Fruit fly (Drosophila melanogaster) whole organism, embryonic: Measurements from ENCODE around the gene Fibp.

Experiments used
- Aef1 ChIP-seq: fragments of 200-800 bp; sonication (Bioruptor generic); IDR thresholded peaks from 3 replicates; pipeline ENCODE4 v1.3.6; 2022; ENCODE audit warnings: missing biosample characterization, missing genetic modification characterization
- Antp ChIP-seq: fragments of 200-800 bp; sonication (Bioruptor generic); optimal IDR thresholded peaks from 3 replicates; lab custom pipeline; 2016; ENCODE audit warnings: missing biosample characterization, missing genetic modification characterization
- Asciz ChIP-seq: fragments of 200-800 bp; sonication (Bioruptor generic); optimal IDR thresholded peaks from 2 replicates; lab custom pipeline; 2017; ENCODE audit warnings: missing biosample characterization, mild to moderate bottlenecking, missing genetic modification characterization, missing genetic modification reagents
- CG1024 ChIP-seq: fragments of 200-800 bp; sonication (Bioruptor generic); IDR thresholded peaks from 2 replicates; pipeline ENCODE4 v1.3.6; 2022; ENCODE audit warnings: missing biosample characterization, missing genetic modification characterization
- CG10267 ChIP-seq: fragments of 200-800 bp; sonication (Bioruptor generic); optimal IDR thresholded peaks from 2 replicates; lab custom pipeline; 2018; ENCODE audit warnings: missing biosample characterization, mild to moderate bottlenecking, missing genetic modification characterization, moderate library complexity
- CG10366 ChIP-seq: fragments of 200-800 bp; sonication (Bioruptor generic); IDR thresholded peaks from 2 replicates; pipeline ENCODE4 v1.3.6; 2022; ENCODE audit warnings: missing biosample characterization, missing genetic modification characterization
- CG13775 ChIP-seq: fragments of 200-800 bp; sonication (Bioruptor generic); optimal IDR thresholded peaks from 3 replicates; lab custom pipeline; 2017; ENCODE audit warnings: missing biosample characterization, mild to moderate bottlenecking, missing genetic modification characterization
- CG14441 ChIP-seq: fragments of 200-800 bp; sonication (Bioruptor generic); IDR thresholded peaks from 2 replicates; pipeline ENCODE4 v1.3.6; 2022; ENCODE audit warnings: missing biosample characterization, missing genetic modification characterization
- CG17829 ChIP-seq: fragments of 200-800 bp; optimal IDR thresholded peaks from 2 replicates; lab custom pipeline; 2019; ENCODE audit warnings: missing biosample characterization, mild to moderate bottlenecking, missing genetic modification characterization, moderate library complexity
- CG2120 ChIP-seq: fragments of 200-800 bp; sonication (Bioruptor generic); optimal IDR thresholded peaks from 3 replicates; lab custom pipeline; 2016; ENCODE audit warnings: missing biosample characterization, missing genetic modification characterization
- CG2678 ChIP-seq: fragments of 200-800 bp; sonication (Bioruptor generic); optimal IDR thresholded peaks from 3 replicates; lab custom pipeline; 2019; ENCODE audit warnings: missing biosample characterization, mild to moderate bottlenecking, missing genetic modification characterization, moderate library complexity
- CG32532 ChIP-seq: fragments of 200-800 bp; sonication (Bioruptor generic); IDR thresholded peaks from 2 replicates; pipeline ENCODE4 v1.3.6; 2022; ENCODE audit warnings: missing biosample characterization, missing genetic modification characterization
- CG34422 ChIP-seq: fragments of 200-800 bp; sonication (Bioruptor generic); IDR thresholded peaks from 3 replicates; pipeline ENCODE4 v1.3.6; 2022; ENCODE audit warnings: missing biosample characterization, missing genetic modification characterization
- CG3995 ChIP-seq: fragments of 200-800 bp; sonication (Bioruptor generic); optimal IDR thresholded peaks from 3 replicates; lab custom pipeline; 2016; ENCODE audit warnings: missing biosample characterization, missing genetic modification characterization
- CG4424 ChIP-seq: fragments of 200-800 bp; sonication (Bioruptor generic); optimal IDR thresholded peaks from 3 replicates; lab custom pipeline; 2016; ENCODE audit warnings: missing biosample characterization, missing genetic modification characterization
- CG4854 ChIP-seq: fragments of 200-800 bp; sonication (Bioruptor generic); optimal IDR thresholded peaks from 2 replicates; lab custom pipeline; 2016; ENCODE audit warnings: missing biosample characterization, missing genetic modification characterization, inconsistent platforms
- CG6791 ChIP-seq: fragments of 200-800 bp; sonication (Bioruptor generic); IDR thresholded peaks from 3 replicates; pipeline ENCODE4 v1.3.6; 2022; ENCODE audit warnings: missing biosample characterization, missing genetic modification characterization; ENCODE audit not compliant: partially characterized antibody
- CG7271 ChIP-seq: fragments of 200-800 bp; sonication (Bioruptor generic); optimal IDR thresholded peaks from 2 replicates; lab custom pipeline; 2018; ENCODE audit warnings: missing biosample characterization, mild to moderate bottlenecking, missing genetic modification characterization, moderate library complexity
- CG7357 ChIP-seq: fragments of 200-800 bp; sonication (Bioruptor generic); IDR thresholded peaks from 3 replicates; pipeline ENCODE4 v1.3.6; 2022; ENCODE audit warnings: missing biosample characterization, missing genetic modification characterization
- CG7987 ChIP-seq: fragments of 200-800 bp; sonication (Bioruptor generic); optimal IDR thresholded peaks from 2 replicates; lab custom pipeline; 2018; ENCODE audit warnings: missing biosample characterization, mild to moderate bottlenecking, missing genetic modification characterization, moderate library complexity
- CkIIα-i1 ChIP-seq: fragments of 200-800 bp; sonication (Bioruptor generic); IDR thresholded peaks from 2 replicates; pipeline ENCODE4 v1.3.6; 2022; ENCODE audit warnings: missing biosample characterization, missing genetic modification characterization
- CoRest ChIP-seq: fragments of 200-800 bp; sonication (Bioruptor generic); optimal IDR thresholded peaks from 3 replicates; lab custom pipeline; 2018; ENCODE audit warnings: missing biosample characterization, mild to moderate bottlenecking, missing genetic modification characterization, moderate library complexity
- Dp ChIP-seq: fragments of 200-800 bp; sonication (Bioruptor generic); optimal IDR thresholded peaks from 2 replicates; lab custom pipeline; 2018; ENCODE audit warnings: missing biosample characterization, mild to moderate bottlenecking, missing genetic modification characterization, moderate library complexity
- E2f1 ChIP-seq: fragments of 200-800 bp; sonication (Bioruptor generic); IDR thresholded peaks from 2 replicates; pipeline ENCODE4 v1.3.6; 2022; ENCODE audit warnings: missing biosample characterization, missing genetic modification characterization
- Gsc ChIP-seq: fragments of 200-800 bp; sonication (Bioruptor generic); IDR thresholded peaks from 2 replicates; pipeline ENCODE4 v1.3.6; 2022; ENCODE audit warnings: missing biosample characterization, missing genetic modification characterization
- Gug ChIP-seq: fragments of 200-800 bp; sonication (Bioruptor generic); IDR thresholded peaks from 4 replicates; pipeline ENCODE4 v1.3.6; 2022; ENCODE audit warnings: missing biosample characterization, missing genetic modification characterization
- Med ChIP-seq: fragments of 200-800 bp; sonication (Bioruptor generic); peaks from one replicate; lab custom pipeline; 2016; ENCODE audit warnings: missing biosample characterization, missing genetic modification characterization, mild to moderate bottlenecking, inconsistent platforms, moderate library complexity
- Nf-YC ChIP-seq: fragments of 200-800 bp; optimal IDR thresholded peaks from 3 replicates; lab custom pipeline; 2019; ENCODE audit warnings: missing biosample characterization, mild to moderate bottlenecking, missing genetic modification characterization, moderate library complexity
- Oaz ChIP-seq: fragments of 200-800 bp; sonication (Bioruptor generic); IDR thresholded peaks from 2 replicates; pipeline ENCODE4 v1.3.6; 2022; ENCODE audit warnings: missing biosample characterization, missing genetic modification characterization
- Scr ChIP-seq: fragments of 200-800 bp; sonication (Bioruptor generic); IDR thresholded peaks from 2 replicates; pipeline ENCODE4 v1.3.6; 2022; ENCODE audit warnings: missing biosample characterization, missing genetic modification characterization; ENCODE audit not compliant: partially characterized antibody
- Side ChIP-seq: fragments of 200-800 bp; sonication (Bioruptor generic); optimal IDR thresholded peaks from 2 replicates; lab custom pipeline; 2016; ENCODE audit warnings: missing biosample characterization, missing genetic modification characterization
- ac ChIP-seq: fragments of 200-800 bp; sonication (Bioruptor generic); optimal IDR thresholded peaks from 3 replicates; lab custom pipeline; 2017; ENCODE audit warnings: missing biosample characterization, mild to moderate bottlenecking, missing genetic modification characterization
- amos ChIP-seq: fragments of 200-800 bp; sonication (Bioruptor generic); IDR thresholded peaks from 2 replicates; pipeline ENCODE4 v1.3.6; 2022; ENCODE audit warnings: missing biosample characterization, missing genetic modification characterization; ENCODE audit not compliant: partially characterized antibody
- ase ChIP-seq: fragments of 200-800 bp; sonication (Bioruptor generic); IDR thresholded peaks from 3 replicates; pipeline ENCODE4 v1.3.6; 2022; ENCODE audit warnings: missing biosample characterization, missing genetic modification characterization
- dysf ChIP-seq: fragments of 200-800 bp; sonication (Bioruptor generic); IDR thresholded peaks from 3 replicates; pipeline ENCODE4 v1.3.6; 2022; ENCODE audit warnings: missing biosample characterization, missing genetic modification characterization
- emc ChIP-seq: fragments of 200-800 bp; sonication (Bioruptor generic); optimal IDR thresholded peaks from 2 replicates; lab custom pipeline; 2016; ENCODE audit warnings: missing biosample characterization, missing genetic modification characterization
- en ChIP-seq: fragments of 200-800 bp; sonication (Bioruptor generic); optimal IDR thresholded peaks from 2 replicates; lab custom pipeline; 2016; ENCODE audit warnings: missing biosample characterization, missing genetic modification characterization
- grau ChIP-seq: fragments of 200-800 bp; optimal IDR thresholded peaks from 3 replicates; lab custom pipeline; 2019; ENCODE audit warnings: missing biosample characterization, mild to moderate bottlenecking, missing genetic modification characterization, moderate library complexity
- hth ChIP-seq: fragments of >200 bp; optimal IDR thresholded peaks from 2 replicates; lab custom pipeline; 2017; ENCODE audit warnings: inconsistent platforms
- klu ChIP-seq: fragments of 200-800 bp; sonication (Bioruptor generic); IDR thresholded peaks from 2 replicates; pipeline ENCODE4 v1.3.6; 2022; ENCODE audit warnings: missing biosample characterization, missing genetic modification characterization
- lov ChIP-seq, 2 experiments: fragments of 200-800 bp in 1 of 2; fragments of >200 bp in 1 of 2; sonication (Bioruptor generic) in 1 of 2; IDR thresholded peaks in 1 of 2; optimal IDR thresholded peaks in 1 of 2; 2 replicates in 1 of 2; 3 replicates in 1 of 2; pipeline versions ENCODE4 v1.3.6 to Lab custom; 2017 to 2022; ENCODE audit warnings: missing biosample characterization in 1 of 2, missing genetic modification characterization in 1 of 2
- nmo ChIP-seq: fragments of 200-800 bp; sonication (Bioruptor generic); optimal IDR thresholded peaks from 2 replicates; lab custom pipeline; 2018; ENCODE audit warnings: missing biosample characterization, mild to moderate bottlenecking, missing genetic modification characterization, moderate library complexity
- seq ChIP-seq: fragments of 200-800 bp; sonication (Bioruptor generic); IDR thresholded peaks from 2 replicates; pipeline ENCODE4 v1.3.6; 2022; ENCODE audit warnings: missing biosample characterization, missing genetic modification characterization
- slbo ChIP-seq: fragments of 200-800 bp; sonication (Bioruptor generic); IDR thresholded peaks from 2 replicates; pipeline ENCODE4 v1.3.6; 2022; ENCODE audit warnings: missing biosample characterization, missing genetic modification characterization
- sr ChIP-seq: fragments of 200-800 bp; sonication (Bioruptor generic); IDR thresholded peaks from 3 replicates; pipeline ENCODE4 v1.3.6; 2022; ENCODE audit warnings: missing biosample characterization, missing genetic modification characterization
- unc-4 ChIP-seq: fragments of 200-800 bp; sonication (Bioruptor generic); IDR thresholded peaks from 2 replicates; pipeline ENCODE4 v1.3.6; 2022; ENCODE audit warnings: missing biosample characterization, missing genetic modification characterization; ENCODE audit not compliant: partially characterized antibody
- vnd ChIP-seq: fragments of 200-800 bp; sonication (Bioruptor generic); IDR thresholded peaks from 3 replicates; pipeline ENCODE4 v1.3.6; 2022; ENCODE audit warnings: missing biosample characterization, missing genetic modification characterization; ENCODE audit not compliant: partially characterized antibody
- wdn ChIP-seq: fragments of 200-800 bp; sonication (Bioruptor generic); IDR thresholded peaks from 2 replicates; pipeline ENCODE4 v1.3.6; 2022; ENCODE audit warnings: missing biosample characterization, missing genetic modification characterization
- zfh1 ChIP-seq: fragments of 200-800 bp; sonication (Bioruptor generic); IDR thresholded peaks from 3 replicates; pipeline ENCODE4 v1.3.6; 2022; ENCODE audit warnings: missing biosample characterization, missing genetic modification characterization

The Fibp gene

dm6 chr3L:19834143-19834794 is 16.5 kb upstream of the Fibp start, which contains the start of the genes trc and CG32221 (continued):
- TF ChIP-seq CG2678 (tag; lab: Kevin White, UChicago) (no peak), dysf (peak; percentile 25; the same call in 1 of the 3 replicates), CG10267 (tag; lab: Kevin White, UChicago) (peak; percentile 53), Scr (GFP tag; lab: Robert Waterston, UW) (peak; percentile 73), en (GFP tag; lab: Kevin White, UChicago) (no peak), sr (GFP tag; lab: Robert Waterston, UW) (peak; percentile 54; the same call in 1 of the 3 replicates), CG7357 (GFP tag; lab: Robert Waterston, UW) (no peak), CoRest (peak; percentile 63), Med (GFP tag; lab: Kevin White, UChicago) (peak; percentile 82), Dp (GFP tag; lab: Kevin White, UChicago) (peak; percentile 47), CG7271 (tag; lab: Kevin White, UChicago) (no peak), emc (GFP tag; lab: Kevin White, UChicago) (no peak), Oaz (GFP tag; lab: Robert Waterston, UW) (no peak), Asciz (GFP tag; lab: Kevin White, UChicago) (no peak), CG7987 (GFP tag; lab: Kevin White, UChicago) (peak; percentile 83), nmo (peak; percentile 69), hth (no peak), CG34422 (GFP tag; lab: Robert Waterston, UW) (peak; percentile 80), Antp (GFP tag; lab: Kevin White, UChicago) (peak; percentile 48), CG14441 (GFP tag; lab: Robert Waterston, UW) (0 out of 2 replicates have a peak, but pooled peaks have one; percentile 7), seq (peak; percentile 48; the same call in 1 of the 2 replicates), Aef1 (peak; percentile 49), CG13775 (GFP tag; lab: Kevin White, UChicago) (peak; percentile 65), zfh1 (GFP tag; lab: Robert Waterston, UW) (peak; percentile 52; the same call in 2 of the 3 replicates), CG10366 (GFP tag; lab: Robert Waterston, UW) (peak; percentile 13; the same call in 1 of the 2 replicates), CkIIα-i1 (GFP tag; lab: Robert Waterston, UW) (no peak), Gsc (no peak), unc-4 (GFP tag; lab: Robert Waterston, UW) (peak; percentile 57; the same call in 1 of the 2 replicates), vnd (GFP tag; lab: Robert Waterston, UW) (0 out of 3 replicates have a peak, but pooled peaks have one; percentile 44), CG6791 (GFP tag; lab: Robert Waterston, UW) (peak; percentile 73; the same call in 2 of the 3 replicates), CG2120 (GFP tag; lab: Kevin White, UChicago) (peak; percentile 50), ac (GFP tag; lab: Kevin White, UChicago) (no peak), grau (tag; lab: Kevin White, UChicago) (no peak), CG4854 (GFP tag; lab: Kevin White, UChicago) (no peak), CG4424 (peak; percentile 44), amos (GFP tag; lab: Robert Waterston, UW) (peak; percentile 81), slbo (GFP tag; lab: Robert Waterston, UW) (peak; percentile 69), ase (no peak), CG17829 (tag; lab: Kevin White, UChicago) (peak; percentile 38), lov (optimal IDR thresholded peaks at IDR 0.05; lab: Kevin White, UChicago) (no peak), lov (GFP tag; IDR thresholded peaks at IDR 0.05; lab: Robert Waterston, UW) (0 out of 3 replicates have a peak, but pooled peaks have one; percentile 41), Nf-YC (tag; lab: Kevin White, UChicago) (no peak), wdn (GFP tag; lab: Robert Waterston, UW) (no peak), Gug (GFP tag; lab: Robert Waterston, UW) (peak; percentile 53; the same call in 2 of the 4 replicates), CG3995 (peak; percentile 54), CG1024 (no peak), CG32532 (GFP tag; lab: Robert Waterston, UW) (peak; percentile 71), Side (GFP tag; lab: Kevin White, UChicago) (peak; percentile 46), klu (GFP tag; lab: Robert Waterston, UW) (no peak), E2f1 (GFP tag; lab: Robert Waterston, UW) (no peak)
